Worm (Caenorhabditis elegans) whole organism, young adult: ENCODE data around the gene kdp-1.

Experiments used
- F23B12.7 ChIP-seq: sonication (generic microtip); optimal IDR thresholded peaks from 2 replicates; lab custom pipeline; 2017; ENCODE audit warnings: missing genetic modification characterization, mild to moderate bottlenecking, missing compliant biosample characterization, antibody characterized with exemption, moderate library complexity; ENCODE audit not compliant: insufficient read depth
- F33H1.4 ChIP-seq: fragments of 200-800 bp; sonication (Bioruptor generic); IDR thresholded peaks from 2 replicates; pipeline ENCODE4 v1.3.6; 2022; ENCODE audit warnings: missing genetic modification reagents, missing genetic modification characterization, missing compliant biosample characterization
- F37B4.10 ChIP-seq: fragments of 200-800 bp; sonication (Bioruptor generic); IDR thresholded peaks from 2 replicates; pipeline ENCODE4 v1.3.6; 2022; ENCODE audit warnings: missing genetic modification characterization, missing compliant biosample characterization
- F49E8.2 ChIP-seq: sonication (generic microtip); optimal IDR thresholded peaks from 3 replicates; lab custom pipeline; 2017; ENCODE audit warnings: missing genetic modification characterization, mild to moderate bottlenecking, missing compliant biosample characterization, antibody characterized with exemption, moderate library complexity; ENCODE audit not compliant: insufficient read depth
- F52B5.7 ChIP-seq: sonication (generic microtip); optimal IDR thresholded peaks from 2 replicates; lab custom pipeline; 2016; ENCODE audit warnings: mild to moderate bottlenecking, missing genetic modification characterization, missing compliant biosample characterization
- F57C9.4 ChIP-seq: sonication (generic microtip); optimal IDR thresholded peaks from 2 replicates; lab custom pipeline; 2017; ENCODE audit warnings: mild to moderate bottlenecking, missing genetic modification characterization, missing compliant biosample characterization
- Y53G8AR.9 ChIP-seq: fragments of 200-800 bp; sonication (Bioruptor generic); conservative IDR thresholded peaks from 2 replicates; pipeline ENCODE4 v1.3.6; 2022; ENCODE audit warnings: missing genetic modification reagents, missing genetic modification characterization, missing compliant biosample characterization
- Y56A3A.18 ChIP-seq: fragments of 200-800 bp; sonication (Bioruptor generic); IDR thresholded peaks from 2 replicates; pipeline ENCODE4 v1.3.6; 2022; ENCODE audit warnings: missing genetic modification reagents, missing genetic modification characterization, missing compliant biosample characterization
- Y67H2A.10 ChIP-seq: fragments of 200-800 bp; sonication (Bioruptor generic); conservative IDR thresholded peaks from 2 replicates; pipeline ENCODE4 v1.3.6; 2022; ENCODE audit warnings: missing genetic modification reagents, missing genetic modification characterization, missing compliant biosample characterization
- aptf-3 ChIP-seq: fragments of 200-800 bp; sonication (Bioruptor generic); IDR thresholded peaks from 2 replicates; pipeline ENCODE4 v1.3.6; 2022; ENCODE audit warnings: missing genetic modification characterization, missing compliant biosample characterization
- atf-7 ChIP-seq: sonication (generic microtip); optimal IDR thresholded peaks from 2 replicates; lab custom pipeline; 2017; ENCODE audit warnings: mild to moderate bottlenecking, missing genetic modification characterization, missing compliant biosample characterization
- attf-6 ChIP-seq: fragments of 200-800 bp; sonication (Bioruptor generic); IDR thresholded peaks from 2 replicates; pipeline ENCODE4 v1.3.6; 2022; ENCODE audit warnings: missing genetic modification reagents, missing genetic modification characterization, missing compliant biosample characterization
- ccch-3 ChIP-seq: fragments of 200-800 bp; sonication (Bioruptor generic); optimal IDR thresholded peaks from 2 replicates; lab custom pipeline; 2018; ENCODE audit warnings: mild to moderate bottlenecking, missing genetic modification characterization, missing compliant biosample characterization
- cebp-1 ChIP-seq, 2 experiments: fragments of 200-800 bp in 1 of 2; sonication (Bioruptor generic) in 1 of 2; sonication (generic microtip) in 1 of 2; IDR thresholded peaks in 1 of 2; optimal IDR thresholded peaks in 1 of 2; 2 replicates each; pipeline versions ENCODE4 v1.3.6 to Lab custom; 2017 to 2022; ENCODE audit warnings: missing compliant biosample characterization in 2 of 2, missing genetic modification characterization in 2 of 2, mild to moderate bottlenecking in 1 of 2, missing genetic modification reagents in 1 of 2, moderate library complexity in 1 of 2
- cebp-2 ChIP-seq: fragments of 200-800 bp; sonication (Bioruptor generic); IDR thresholded peaks from 2 replicates; pipeline ENCODE4 v1.3.6; 2022; ENCODE audit warnings: missing genetic modification characterization, missing compliant biosample characterization
- efl-1 ChIP-seq: fragments of 150-350 bp; optimal IDR thresholded peaks from 2 replicates; lab custom pipeline; 2014; ENCODE audit warnings: missing biosample characterization, missing genetic modification reagents, missing genetic modification characterization
- egrh-3 ChIP-seq: fragments of 200-800 bp; sonication (Bioruptor generic); IDR thresholded peaks from 2 replicates; pipeline ENCODE4 v1.3.6; 2022; ENCODE audit warnings: missing genetic modification reagents, missing genetic modification characterization, missing compliant biosample characterization
- fkh-3 ChIP-seq: sonication (generic microtip); optimal IDR thresholded peaks from 2 replicates; lab custom pipeline; 2016; ENCODE audit warnings: mild to moderate bottlenecking, missing genetic modification characterization, missing compliant biosample characterization
- hlh-26 ChIP-seq: fragments of 200-800 bp; sonication (Bioruptor generic); conservative IDR thresholded peaks from 2 replicates; pipeline ENCODE4 v1.3.6; 2022; ENCODE audit warnings: missing genetic modification reagents, missing genetic modification characterization, missing compliant biosample characterization
- lin-26 ChIP-seq: fragments of 200-800 bp; sonication (Bioruptor generic); IDR thresholded peaks from 2 replicates; pipeline ENCODE4 v1.3.6; 2022; ENCODE audit warnings: missing genetic modification reagents, missing genetic modification characterization, missing compliant biosample characterization
- lsl-1 ChIP-seq: fragments of 200-800 bp; sonication (Bioruptor generic); optimal IDR thresholded peaks from 2 replicates; lab custom pipeline; 2018; ENCODE audit warnings: mild to moderate bottlenecking, missing genetic modification characterization, moderate library complexity, missing compliant biosample characterization
- madf-3 ChIP-seq: fragments of 200-800 bp; sonication (Bioruptor generic); IDR thresholded peaks from 2 replicates; pipeline ENCODE4 v1.3.6; 2022; ENCODE audit warnings: missing genetic modification reagents, missing genetic modification characterization, missing compliant biosample characterization
- madf-6 ChIP-seq: fragments of 200-800 bp; sonication (Bioruptor generic); IDR thresholded peaks from 2 replicates; pipeline ENCODE4 v1.3.6; 2022; ENCODE audit warnings: missing genetic modification reagents, missing genetic modification characterization, missing compliant biosample characterization
- madf-8 ChIP-seq: fragments of 200-800 bp; sonication (Bioruptor generic); conservative IDR thresholded peaks from 2 replicates; pipeline ENCODE4 v1.3.6; 2022; ENCODE audit warnings: missing genetic modification reagents, missing genetic modification characterization, missing compliant biosample characterization
- mcd-1 ChIP-seq: fragments of 200-800 bp; sonication (Bioruptor generic); IDR thresholded peaks from 2 replicates; pipeline ENCODE4 v1.3.6; 2022; ENCODE audit warnings: missing genetic modification reagents, missing genetic modification characterization, missing compliant biosample characterization
- nfya-2 ChIP-seq: fragments of 200-800 bp; sonication (Bioruptor generic); IDR thresholded peaks from 2 replicates; pipeline ENCODE4 v1.3.6; 2022; ENCODE audit warnings: missing genetic modification reagents, missing genetic modification characterization, missing compliant biosample characterization
- nfyb-1 ChIP-seq: fragments of 200-800 bp; sonication (Bioruptor generic); IDR thresholded peaks from 2 replicates; pipeline ENCODE4 v1.3.6; 2022; ENCODE audit warnings: missing genetic modification reagents, missing genetic modification characterization, missing compliant biosample characterization
- nhr-120 ChIP-seq: fragments of 200-800 bp; sonication (Bioruptor generic); IDR thresholded peaks from 2 replicates; pipeline ENCODE4 v1.3.6; 2022; ENCODE audit warnings: missing genetic modification characterization, missing compliant biosample characterization
- nhr-90 ChIP-seq: sonication (generic microtip); optimal IDR thresholded peaks from 2 replicates; lab custom pipeline; 2016; ENCODE audit warnings: missing genotype, mild to moderate bottlenecking, missing genetic modification characterization, missing compliant biosample characterization
- rec-8 ChIP-seq, 2 experiments: sonication (generic microtip); optimal IDR thresholded peaks; 2 replicates each; lab custom pipeline; 2016; ENCODE audit warnings: mild to moderate bottlenecking in 2 of 2, missing genetic modification characterization in 2 of 2, missing genetic modification reagents in 2 of 2, missing genotype in 2 of 2, missing biosample characterization in 1 of 2, missing compliant biosample characterization in 1 of 2, moderate library complexity in 1 of 2
- repo-1 ChIP-seq: sonication (generic microtip); optimal IDR thresholded peaks from 2 replicates; lab custom pipeline; 2017; ENCODE audit warnings: mild to moderate bottlenecking, missing genetic modification characterization, missing compliant biosample characterization
- snpc-1.1 ChIP-seq: sonication (generic microtip); optimal IDR thresholded peaks from 2 replicates; lab custom pipeline; 2017; ENCODE audit warnings: missing genetic modification characterization, mild to moderate bottlenecking, missing compliant biosample characterization, antibody characterized with exemption, moderate library complexity, missing genotype, missing genetic modification reagents; ENCODE audit not compliant: insufficient read depth
- snpc-4 ChIP-seq, 5 experiments: fragments of 150-350 bp in 1 of 5; sonication (generic microtip) in 4 of 5; optimal IDR thresholded peaks; 2 replicates each; lab custom pipeline; 2014 to 2018; ENCODE audit warnings: missing genetic modification characterization in 5 of 5, missing biosample characterization in 3 of 5, antibody characterized with exemption in 2 of 5, mild to moderate bottlenecking in 2 of 5, missing compliant biosample characterization in 2 of 5, missing genotype in 2 of 5, moderate library complexity in 2 of 5, missing genetic modification reagents in 1 of 5
- somi-1 ChIP-seq: fragments of 200-800 bp; sonication (Bioruptor generic); optimal IDR thresholded peaks from 2 replicates; lab custom pipeline; 2018; ENCODE audit warnings: mild to moderate bottlenecking, missing genetic modification characterization, missing compliant biosample characterization
- sptf-2 ChIP-seq: fragments of 200-800 bp; sonication (Bioruptor generic); optimal IDR thresholded peaks from 2 replicates; lab custom pipeline; 2018; ENCODE audit warnings: mild to moderate bottlenecking, missing genetic modification characterization, missing compliant biosample characterization
- unc-62 ChIP-seq: fragments of 150-350 bp; optimal IDR thresholded peaks from 2 replicates; lab custom pipeline; 2014; ENCODE audit warnings: missing biosample characterization, missing genetic modification reagents, missing genetic modification characterization
- zfh-2 ChIP-seq: fragments of 200-800 bp; sonication (Bioruptor generic); conservative IDR thresholded peaks from 2 replicates; pipeline ENCODE4 v1.3.6; 2022; ENCODE audit warnings: missing genetic modification reagents, missing genetic modification characterization, missing compliant biosample characterization
- zim-3 ChIP-seq: sonication (generic microtip); optimal IDR thresholded peaks from 2 replicates; lab custom pipeline; 2017; ENCODE audit warnings: mild to moderate bottlenecking, missing genetic modification characterization, moderate library complexity, missing compliant biosample characterization
- ztf-18 ChIP-seq: sonication (generic microtip); optimal IDR thresholded peaks from 2 replicates; lab custom pipeline; 2016; ENCODE audit warnings: missing genotype, mild to moderate bottlenecking, missing genetic modification characterization, missing compliant biosample characterization
- ztf-25 ChIP-seq: fragments of 200-800 bp; sonication (Bioruptor generic); IDR thresholded peaks from 2 replicates; pipeline ENCODE4 v1.3.6; 2022; ENCODE audit warnings: missing genetic modification reagents, missing genetic modification characterization, missing compliant biosample characterization
- ztf-26 ChIP-seq: sonication (generic microtip); optimal IDR thresholded peaks from 2 replicates; lab custom pipeline; 2017; ENCODE audit warnings: missing genetic modification characterization, missing compliant biosample characterization
- ztf-6 ChIP-seq: fragments of 200-800 bp; sonication (Bioruptor generic); IDR thresholded peaks from 2 replicates; pipeline ENCODE4 v1.3.6; 2022; ENCODE audit warnings: missing genetic modification reagents, missing genetic modification characterization, missing compliant biosample characterization

The kdp-1 gene

ce11 chrIV:13300109-13300508, at the start of gene kdp-1:
kdp-1 (plus strand) TSS chrIV:13300188.
- 0 out of 2 replicates have a peak, but pooled peaks have one; percentile 16 for TF ChIP-seq aptf-3 (GFP tag; lab: Robert Waterston, UW)
- no peak for TF ChIP-seq F23B12.7 (tag; lab: Kevin White, UChicago)
- peak; percentile 51 for TF ChIP-seq zim-3 (tag; lab: Kevin White, UChicago)
- TF ChIP-seq ztf-25 (GFP tag; lab: Robert Waterston, UW) = 0 out of 2 replicates have a peak, but pooled peaks have one; percentile 53
- no peak for TF ChIP-seq madf-8 (GFP tag; lab: Robert Waterston, UW)
- peak; percentile 35 for TF ChIP-seq fkh-3
- TF ChIP-seq atf-7 (tag; lab: Kevin White, UChicago) = no peak
- TF ChIP-seq repo-1 (tag; lab: Kevin White, UChicago) = peak; percentile 62
- peak; percentile 47 for TF ChIP-seq madf-6
- TF ChIP-seq egrh-3 (GFP tag; lab: Robert Waterston, UW) = no peak
- TF ChIP-seq nfyb-1 (GFP tag; lab: Robert Waterston, UW) = 0 out of 2 replicates have a peak, but pooled peaks have one; percentile 31
- 0 out of 2 replicates have a peak, but pooled peaks have one; percentile 72 for TF ChIP-seq madf-3 (GFP tag; lab: Robert Waterston, UW)
- TF ChIP-seq Y53G8AR.9 (GFP tag; lab: Robert Waterston, UW) = 0 out of 2 replicates have a peak, but pooled peaks have one; percentile 26
- peak; percentile 62 for TF ChIP-seq mcd-1 (GFP tag; lab: Robert Waterston, UW)
- TF ChIP-seq F57C9.4 (tag; lab: Kevin White, UChicago) = no peak
- TF ChIP-seq F49E8.2 (tag; lab: Kevin White, UChicago) = peak; percentile 34
- TF ChIP-seq rec-8 (tag; optimal IDR thresholded peaks at IDR 0.05; lab: Kevin White, UChicago) = peak in 1 of 2 experiments; percentile 42
- peak; percentile 2 for TF ChIP-seq F52B5.7
- no peak for TF ChIP-seq snpc-4 (GFP tag; optimal IDR thresholded peaks at IDR 0.05; lab: Kevin White, UChicago)
- peak in 1 of 4 experiments; percentile 45 for TF ChIP-seq snpc-4 (tag; optimal IDR thresholded peaks at IDR 0.05; lab: Kevin White, UChicago)
- 0 out of 2 replicates have a peak, but pooled peaks have one; percentile 38 for TF ChIP-seq attf-6 (GFP tag; lab: Robert Waterston, UW)
- TF ChIP-seq nfya-2 (GFP tag; lab: Robert Waterston, UW) = 0 out of 2 replicates have a peak, but pooled peaks have one; percentile 60
- peak; percentile 66; the same call in 1 of the 2 replicates for TF ChIP-seq zfh-2 (GFP tag; lab: Robert Waterston, UW)

DNA sequence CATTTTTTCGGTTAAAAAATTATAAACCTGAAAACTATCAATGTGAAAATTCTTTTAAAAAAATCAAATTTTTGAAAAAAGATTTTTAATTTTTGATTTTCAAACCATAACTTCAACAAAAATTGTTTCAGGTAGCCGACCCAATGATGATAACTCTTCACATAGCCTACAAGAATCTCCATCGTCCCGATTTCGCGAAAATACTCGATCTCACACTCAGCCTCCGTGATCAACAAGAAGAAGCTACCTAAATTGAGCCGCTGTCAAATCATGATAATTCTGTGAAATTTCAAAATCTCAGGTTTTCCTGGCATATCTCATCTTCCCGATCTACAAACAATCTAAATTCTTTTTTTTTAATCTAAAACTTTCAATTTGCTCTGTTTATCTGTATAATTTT, 49.7 kb upstream of the kdp-1 start:
- 0 out of 2 replicates have a peak, but pooled peaks have one; percentile 43 for TF ChIP-seq F37B4.10 (GFP tag; lab: Robert Waterston, UW)
- no peak for TF ChIP-seq ztf-25 (GFP tag; lab: Robert Waterston, UW)
- TF ChIP-seq lsl-1 (GFP tag; lab: Kevin White, UChicago) = no peak
- TF ChIP-seq ztf-18 (tag; lab: Kevin White, UChicago) = no peak
- TF ChIP-seq cebp-1 (GFP tag; IDR thresholded peaks at IDR 0.05; lab: Robert Waterston, UW) = peak; percentile 70
- peak; percentile 45 for TF ChIP-seq cebp-1 (tag; optimal IDR thresholded peaks at IDR 0.05; lab: Kevin White, UChicago)
- TF ChIP-seq sptf-2 (GFP tag; lab: Kevin White, UChicago) = no peak
- 0 out of 2 replicates have a peak, but pooled peaks have one; percentile 11 for TF ChIP-seq Y56A3A.18 (GFP tag; lab: Robert Waterston, UW)
- TF ChIP-seq repo-1 (tag; lab: Kevin White, UChicago) = peak; percentile 11
- peak; percentile 63; the same call in 1 of the 2 replicates for TF ChIP-seq Y53G8AR.9 (GFP tag; lab: Robert Waterston, UW)
- no peak for TF ChIP-seq zim-3 (tag; lab: Kevin White, UChicago)
- TF ChIP-seq lin-26 (GFP tag; lab: Robert Waterston, UW) = no peak
- no peak for TF ChIP-seq Y67H2A.10
- TF ChIP-seq somi-1 = no peak
- TF ChIP-seq cebp-2 (GFP tag; lab: Robert Waterston, UW) = 0 out of 2 replicates have a peak, but pooled peaks have one; percentile 63

ce11 chrIV:13252211-13252610, 47.8 kb upstream of the kdp-1 start, which contains the start of gene ttr-51:
ttr-51 (minus strand) TSS chrIV:13252311.
- TF ChIP-seq ztf-26 (tag; lab: Kevin White, UChicago) (no peak), repo-1 (tag; lab: Kevin White, UChicago) (no peak), ztf-6 (no peak), unc-62 (GFP tag; lab: Kevin White, UChicago) (no peak), nhr-90 (tag; lab: Kevin White, UChicago) (no peak), cebp-1 (GFP tag; IDR thresholded peaks at IDR 0.05; lab: Robert Waterston, UW) (no peak), cebp-1 (tag; optimal IDR thresholded peaks at IDR 0.05; lab: Kevin White, UChicago) (no peak), fkh-3 (no peak), F33H1.4 (GFP tag; lab: Robert Waterston, UW) (no peak), madf-6 (no peak), hlh-26 (GFP tag; lab: Robert Waterston, UW) (no peak), efl-1 (GFP tag; lab: Kevin White, UChicago) (no peak), ccch-3 (GFP tag; lab: Kevin White, UChicago) (no peak), rec-8 (tag; optimal IDR thresholded peaks at IDR 0.05; lab: Kevin White, UChicago) (no peak), nhr-120 (no peak), snpc-1.1 (tag; lab: Kevin White, UChicago) (no peak)
